Worm (Caenorhabditis elegans) whole organism, midembryonic: Measurements from ENCODE around the gene T22D1.18.

Experiments
- cog-1 ChIP-seq: sonication (generic microtip); optimal IDR thresholded peaks from 2 replicates; lab custom pipeline; 2016; ENCODE audit warnings: missing genetic modification characterization, missing compliant biosample characterization
- flt-1 ChIP-seq: fragments of 200-800 bp; sonication (Bioruptor generic); IDR thresholded peaks from 2 replicates; pipeline ENCODE4 v1.3.6; 2022; ENCODE audit warnings: missing genetic modification characterization, missing compliant biosample characterization
- med-1 ChIP-seq: sonication (generic microtip); optimal IDR thresholded peaks from 2 replicates; lab custom pipeline; 2017; ENCODE audit warnings: missing genetic modification characterization, mild to moderate bottlenecking, missing compliant biosample characterization, antibody characterized with exemption, missing genetic modification reagents; ENCODE audit not compliant: insufficient read depth
- ref-1 ChIP-seq: fragments of 200-800 bp; sonication (Bioruptor generic); conservative IDR thresholded peaks from 2 replicates; pipeline ENCODE4 v1.3.6; 2022; ENCODE audit warnings: missing genetic modification reagents, missing genetic modification characterization, missing compliant biosample characterization
- ztf-23 ChIP-seq: fragments of 200-800 bp; sonication (Bioruptor generic); IDR thresholded peaks from 2 replicates; pipeline ENCODE4 v1.3.6; 2022; ENCODE audit warnings: missing genetic modification reagents, missing genetic modification characterization, missing compliant biosample characterization

DNA sequence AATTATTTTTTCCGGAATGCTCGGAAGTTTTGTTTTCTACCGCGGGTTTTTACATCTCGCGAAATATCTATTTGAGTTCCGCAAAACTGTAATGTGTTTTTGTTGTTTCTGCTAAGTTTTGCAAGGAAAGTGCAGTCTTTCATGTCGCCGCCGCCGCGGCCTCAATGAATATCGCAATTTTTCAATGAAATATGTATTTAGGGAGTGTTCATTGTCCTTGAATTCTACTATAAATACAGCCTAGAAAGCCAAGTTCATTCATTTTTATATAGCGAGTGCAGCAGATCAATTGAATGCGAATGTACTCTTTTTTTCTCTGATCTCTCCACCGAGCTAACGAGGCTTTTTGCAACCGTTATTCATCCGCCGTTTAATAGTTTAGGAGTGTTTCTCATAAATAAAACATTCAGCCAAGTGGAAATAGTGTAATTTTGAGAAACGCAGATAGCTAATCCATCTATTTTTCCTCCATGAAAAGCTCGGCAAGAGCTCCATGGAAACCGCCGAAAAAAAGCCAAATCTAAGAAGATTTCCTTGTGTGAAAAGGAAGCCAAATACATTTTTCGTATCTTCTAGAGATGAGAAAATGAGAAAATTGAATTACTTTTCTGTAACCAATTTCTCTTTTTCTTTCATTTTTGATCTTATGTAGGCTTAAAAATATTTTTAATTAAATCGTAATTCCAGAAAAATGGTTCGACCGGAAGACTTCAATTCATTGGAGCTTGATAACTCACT lies 6.9 kb downstream of the T22D1.18 start, which contains the start of gene T22D1.3:
- TF ChIP-seq ztf-23 (GFP tag; lab: Robert Waterston, UW) (no peak), ref-1 (no peak), med-1 (GFP tag; lab: Kevin White, UChicago) (no peak), cog-1 (tag; lab: Kevin White, UChicago) (no peak), flt-1 (GFP tag; lab: Robert Waterston, UW) (no peak)
